Fruit fly (Drosophila melanogaster) whole organism, adult: Measurements from ENCODE around the gene CG7560.

ENCODE experiments used
- CG11617 ChIP-seq: fragments of 200-800 bp; sonication (Bioruptor generic); optimal IDR thresholded peaks from 2 replicates; lab custom pipeline; 2017; ENCODE audit warnings: mild to moderate bottlenecking, missing biosample characterization, missing genetic modification reagents, missing genetic modification characterization
- CG12768 ChIP-seq: fragments of 200-800 bp; sonication (Bioruptor generic); optimal IDR thresholded peaks from 2 replicates; lab custom pipeline; 2017; ENCODE audit warnings: missing biosample characterization, missing genetic modification characterization, mild to moderate bottlenecking, moderate library complexity, missing genetic modification reagents
- CG1620 ChIP-seq: fragments of 200-800 bp; sonication (Bioruptor generic); optimal IDR thresholded peaks from 2 replicates; lab custom pipeline; 2016; ENCODE audit warnings: missing biosample characterization, missing genetic modification characterization
- CG5204 ChIP-seq: fragments of 200-800 bp; sonication (Bioruptor generic); optimal IDR thresholded peaks from 2 replicates; lab custom pipeline; 2016; ENCODE audit warnings: missing biosample characterization, missing genetic modification characterization
- CG7045 ChIP-seq: fragments of 200-800 bp; sonication (Bioruptor generic); optimal IDR thresholded peaks from 2 replicates; lab custom pipeline; 2017; ENCODE audit warnings: missing biosample characterization, mild to moderate bottlenecking, missing genetic modification characterization
- Clk ChIP-seq: fragments of 200-800 bp; sonication (Bioruptor generic); optimal IDR thresholded peaks from 2 replicates; lab custom pipeline; 2017; ENCODE audit warnings: missing biosample characterization, missing genetic modification characterization
- Crg-1 ChIP-seq: fragments of 200-800 bp; sonication (Bioruptor generic); optimal IDR thresholded peaks from 2 replicates; lab custom pipeline; 2016; ENCODE audit warnings: missing biosample characterization, missing genetic modification characterization
- Mnt ChIP-seq: fragments of 200-800 bp; sonication (Bioruptor generic); optimal IDR thresholded peaks from 2 replicates; lab custom pipeline; 2016; ENCODE audit warnings: missing biosample characterization, mild to moderate bottlenecking, missing genetic modification characterization
- bab1 ChIP-seq: fragments of 200-800 bp; sonication (Bioruptor generic); optimal IDR thresholded peaks from 3 replicates; lab custom pipeline; 2019; ENCODE audit warnings: missing biosample characterization, mild to moderate bottlenecking, missing genetic modification characterization, moderate library complexity
- cnc ChIP-seq, 2 experiments: fragments of >200 bp; optimal IDR thresholded peaks; 2 replicates each; lab custom pipeline; 2017
- kay ChIP-seq: fragments of 200-800 bp; sonication (Bioruptor generic); peaks from one replicate; lab custom pipeline; 2016; ENCODE audit warnings: missing biosample characterization, missing genetic modification characterization, borderline replicate concordance
- ovo ChIP-seq: fragments of 200-800 bp; sonication (Bioruptor generic); optimal IDR thresholded peaks from 2 replicates; lab custom pipeline; 2016; ENCODE audit warnings: missing biosample characterization, missing genetic modification characterization
- pad ChIP-seq: fragments of 200-800 bp; sonication (Bioruptor generic); optimal IDR thresholded peaks from 3 replicates; lab custom pipeline; 2017; ENCODE audit warnings: missing biosample characterization, missing genetic modification characterization, mild to moderate bottlenecking, moderate library complexity, missing genetic modification reagents
- toe ChIP-seq: fragments of 200-800 bp; sonication (Bioruptor generic); optimal IDR thresholded peaks from 2 replicates; lab custom pipeline; 2016; ENCODE audit warnings: missing biosample characterization, missing genetic modification characterization

DNA sequence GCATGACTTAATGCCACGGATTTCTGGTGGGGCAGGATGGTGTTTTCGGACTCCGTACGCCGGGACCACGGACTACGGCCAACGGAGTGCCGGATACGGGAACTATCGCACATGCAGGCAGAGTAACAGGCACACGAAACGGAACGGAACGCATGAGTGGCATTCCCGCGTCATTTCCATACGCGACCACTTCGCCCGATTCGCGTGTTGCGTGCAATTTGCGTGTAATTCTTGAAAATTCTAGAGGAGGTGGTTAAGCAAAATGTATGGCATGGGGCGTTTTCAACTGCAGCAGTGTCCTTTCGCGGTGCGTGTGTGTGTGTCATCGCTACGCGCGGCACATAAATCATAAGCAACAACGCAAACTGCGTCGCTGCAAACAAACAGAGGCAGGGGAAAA lies 24.7 kb upstream of the CG7560 start:
- TF ChIP-seq pad (GFP tag; lab: Kevin White, UChicago) (no peak), Crg-1 (GFP tag; lab: Kevin White, UChicago) (no peak), ovo (GFP tag; lab: Kevin White, UChicago) (no peak), CG5204 (GFP tag; lab: Kevin White, UChicago) (no peak), cnc (optimal IDR thresholded peaks at IDR 0.05; lab: Kevin White, UChicago) (no peak), Mnt (GFP tag; lab: Kevin White, UChicago) (no peak), toe (GFP tag; lab: Kevin White, UChicago) (no peak), Clk (no peak), kay (GFP tag; lab: Kevin White, UChicago) (no peak), CG11617 (no peak), bab1 (GFP tag; lab: Kevin White, UChicago) (no peak), CG1620 (no peak), CG7045 (GFP tag; lab: Kevin White, UChicago) (no peak), CG12768 (GFP tag; lab: Kevin White, UChicago) (no peak)
